Fruit fly (Drosophila melanogaster): ENCODE data around the gene CG7778.

The CG7778 gene

DNA sequence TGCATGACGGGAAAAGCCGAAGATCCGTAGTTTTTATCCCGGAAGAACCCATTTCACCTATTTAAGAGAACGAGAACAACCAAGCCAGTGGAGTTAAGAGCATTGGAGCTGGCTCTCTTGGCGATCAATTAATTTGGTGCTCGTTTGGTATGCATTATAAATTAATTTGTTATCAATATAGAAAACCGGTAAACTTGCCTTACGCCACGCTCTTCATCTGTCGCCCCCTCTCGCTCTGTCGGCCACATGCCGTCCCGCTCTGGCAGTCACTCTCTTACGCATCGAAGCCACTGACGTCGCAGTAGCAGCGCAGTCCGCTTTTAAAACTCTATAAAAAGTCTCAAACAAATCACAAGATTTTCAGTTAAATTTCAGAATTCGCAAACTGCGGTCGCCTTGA is at the start of gene CG7778 (continued):
- TF ChIP-seq vnd (GFP tag; IDR thresholded peaks at IDR 0.05; ENCODE audit: partially characterized antibody) (no peak), Trl (optimal IDR thresholded peaks at IDR 0.05) (peak; percentile 60 to 65), Trl (GFP tag; optimal IDR thresholded peaks at IDR 0.05) (no peak), ems (GFP tag; optimal IDR thresholded peaks at IDR 0.05) (no peak), dan (GFP tag; IDR thresholded peaks at IDR 0.05) (no peak), z (GFP tag; IDR thresholded peaks at IDR 0.05) (no peak), bowl (GFP tag; IDR thresholded peaks at IDR 0.05) (no peak), Kr (GFP tag; optimal IDR thresholded peaks at IDR 0.05) (no peak), H15 (GFP tag; IDR thresholded peaks at IDR 0.05) (no peak), gcm (GFP tag; optimal IDR thresholded peaks at IDR 0.05) (no peak), CG9932 (GFP tag; IDR thresholded peaks at IDR 0.05) (no peak), oc (tag; optimal IDR thresholded peaks at IDR 0.05) (no peak), CG7745 (tag; optimal IDR thresholded peaks at IDR 0.05) (peak; percentile 44), Max (GFP tag; optimal IDR thresholded peaks at IDR 0.05) (no peak), gt (GFP tag; IDR thresholded peaks at IDR 0.05) (no peak), CG10274 (GFP tag; optimal IDR thresholded peaks at IDR 0.05) (no peak), D (optimal IDR thresholded peaks at IDR 0.05) (no peak), D (GFP tag; optimal IDR thresholded peaks at IDR 0.05) (no peak), Deaf1 (tag; optimal IDR thresholded peaks at IDR 0.05) (no peak), CG6689 (GFP tag; IDR thresholded peaks at IDR 0.05) (no peak), rib (GFP tag; IDR thresholded peaks at IDR 0.05) (no peak), vvl (GFP tag; IDR thresholded peaks at IDR 0.05) (0 out of 2 replicates have a peak, but pooled peaks have one; percentile 26), CG7372 (GFP tag; IDR thresholded peaks at IDR 0.05) (no peak), CG13775 (GFP tag; optimal IDR thresholded peaks at IDR 0.05) (no peak), CG8089 (GFP tag; optimal IDR thresholded peaks at IDR 0.05) (no peak), ap (GFP tag; IDR thresholded peaks at IDR 0.05) (no peak), mld (GFP tag; IDR thresholded peaks at IDR 0.05; ENCODE audit: partially characterized antibody) (no peak), psq (GFP tag; optimal IDR thresholded peaks at IDR 0.05) (no peak), run (tag; optimal IDR thresholded peaks at IDR 0.05) (no peak), CG8944 (GFP tag; optimal IDR thresholded peaks at IDR 0.05) (no peak)

DNA sequence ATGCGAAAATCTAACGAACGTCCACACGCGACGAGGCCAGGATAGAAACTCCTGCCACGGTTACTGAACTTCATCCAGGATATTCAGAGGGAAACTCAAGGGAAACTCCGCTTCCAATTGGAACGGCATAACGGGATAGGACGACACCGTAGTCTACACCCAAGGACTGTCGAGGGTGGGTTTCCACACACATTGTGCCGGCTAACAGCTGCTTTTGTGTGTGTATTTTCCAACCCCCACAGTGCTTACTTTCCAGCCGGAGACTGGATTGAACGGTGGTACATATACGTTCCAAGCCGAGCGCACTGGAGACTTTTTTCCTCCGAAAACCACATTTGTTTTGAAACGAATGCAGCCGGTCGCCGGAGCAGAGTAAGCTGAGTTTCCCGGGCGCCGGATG is 49.4 kb upstream of the CG7778 start:
- TF ChIP-seq CG34224 (GFP tag; IDR thresholded peaks at IDR 0.05; ENCODE audit: partially characterized antibody) (0 out of 3 replicates have a peak, but pooled peaks have one; percentile 18), Med (GFP tag) (peak; percentile 24), gcm2 (GFP tag; optimal IDR thresholded peaks at IDR 0.05) (no peak), CG32767 (GFP tag; IDR thresholded peaks at IDR 0.05) (peak; percentile 20; the same call in 1 of the 2 replicates), pros (GFP tag; optimal IDR thresholded peaks at IDR 0.05) (peak; percentile 72), bbx (GFP tag; IDR thresholded peaks at IDR 0.05; ENCODE audit: partially characterized antibody) (peak; percentile 14; the same call in 1 of the 2 replicates), Neu2 (GFP tag; optimal IDR thresholded peaks at IDR 0.05; ENCODE audit: borderline replicate concordance) (no peak), Usf (GFP tag; optimal IDR thresholded peaks at IDR 0.05) (no peak), insv (GFP tag; optimal IDR thresholded peaks at IDR 0.05) (peak; percentile 56 to 88), Optix (GFP tag; IDR thresholded peaks at IDR 0.05) (no peak), bowl (GFP tag; IDR thresholded peaks at IDR 0.05) (0 out of 2 replicates have a peak, but pooled peaks have one; percentile 8), seq (GFP tag; IDR thresholded peaks at IDR 0.05) (peak; percentile 83), twi (tag; optimal IDR thresholded peaks at IDR 0.05) (peak; percentile 17), mam (GFP tag; optimal IDR thresholded peaks at IDR 0.05) (no peak), Deaf1 (tag; optimal IDR thresholded peaks at IDR 0.05) (peak; percentile 73), crp (GFP tag; optimal IDR thresholded peaks at IDR 0.05) (peak in 1 of 2 experiments; percentile 37), CG10431 (GFP tag; optimal IDR thresholded peaks at IDR 0.05) (peak; percentile 36)

Data from whole organism, embryonic.